Worm (Caenorhabditis elegans): ENCODE data around the gene T23G7.3.

The T23G7.3 gene

DNA sequence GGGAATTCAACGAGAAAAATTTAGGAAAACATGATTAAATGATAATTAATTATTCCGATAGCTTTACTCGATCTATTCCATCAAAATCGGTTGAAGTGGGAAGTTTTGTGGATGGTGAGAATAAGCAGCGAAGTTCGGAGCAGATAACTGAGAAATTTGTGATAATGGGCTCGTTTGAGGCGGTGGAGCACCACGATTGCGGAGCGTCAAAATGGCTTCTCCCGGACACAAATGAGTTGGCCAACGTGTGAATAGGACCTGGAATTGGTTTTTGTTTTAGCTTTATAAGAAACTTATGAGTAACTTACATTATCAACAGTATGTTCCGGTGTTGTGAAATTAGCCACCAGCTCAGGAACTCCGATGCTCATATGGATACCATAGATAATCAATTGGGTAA, 11.2 kb upstream of the T23G7.3 start:
- no peak for TF ChIP-seq bed-3 (GFP tag; optimal IDR thresholded peaks at IDR 0.05)
- TF ChIP-seq ham-2 (GFP tag; optimal IDR thresholded peaks at IDR 0.05): no peak
- TF ChIP-seq nhr-28 (tag; optimal IDR thresholded peaks at IDR 0.05): no peak
- TF ChIP-seq elt-1 (tag; optimal IDR thresholded peaks at IDR 0.05; ENCODE audit: borderline replicate concordance, insufficient read depth): no peak
- no peak for TF ChIP-seq unc-39 (tag; optimal IDR thresholded peaks at IDR 0.05)
- no peak for TF ChIP-seq unc-120 (tag; optimal IDR thresholded peaks at IDR 0.05; ENCODE audit: poor library complexity, severe bottlenecking)
- TF ChIP-seq ceh-43 (GFP tag; optimal IDR thresholded peaks at IDR 0.05): no peak
- TF ChIP-seq ceh-83 (GFP tag; optimal IDR thresholded peaks at IDR 0.05): no peak
- TF ChIP-seq mab-5 (tag; optimal IDR thresholded peaks at IDR 0.05): no peak
- TF ChIP-seq tbx-8 (GFP tag; optimal IDR thresholded peaks at IDR 0.05): no peak
- TF ChIP-seq nhr-76 (tag; optimal IDR thresholded peaks at IDR 0.05): no peak
- no peak for TF ChIP-seq mls-2 (tag; optimal IDR thresholded peaks at IDR 0.05)
- no peak for TF ChIP-seq cnd-1 (tag; optimal IDR thresholded peaks at IDR 0.05)
- TF ChIP-seq snpc-4 (tag; optimal IDR thresholded peaks at IDR 0.05): no peak
- TF ChIP-seq M03D4.4 (tag; optimal IDR thresholded peaks at IDR 0.05): no peak
- TF ChIP-seq flh-1 (GFP tag; optimal IDR thresholded peaks at IDR 0.05): no peak

DNA sequence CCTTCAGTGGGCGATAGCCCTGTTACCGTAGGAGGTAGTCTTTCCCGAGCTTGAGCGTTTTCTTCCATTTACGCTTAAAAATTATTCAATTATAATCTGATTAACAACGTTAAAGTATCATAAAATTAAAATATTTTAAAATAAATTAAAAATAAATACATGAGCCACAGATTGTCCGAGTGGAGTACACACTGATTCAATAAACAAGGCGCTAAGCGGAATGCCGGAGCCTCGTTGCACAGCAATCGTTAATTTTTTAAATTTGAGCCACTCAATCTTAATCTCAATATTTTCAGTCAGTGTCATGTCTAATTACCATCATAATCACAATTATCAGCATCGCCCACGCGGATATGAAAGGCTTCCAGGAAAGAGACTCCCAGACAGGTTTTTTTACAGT, 9.4 kb upstream of the T23G7.3 start, which contains the start of the genes sec-5 and pir-1:
TSS of gene sec-5 (minus strand) at position 73 of the 400 bp plus-strand sequence.
TSS of gene pir-1 (plus strand) at position 221 of the 400 bp plus-strand sequence.
- no peak for TF ChIP-seq zip-8 (tag; optimal IDR thresholded peaks at IDR 0.05)
- peak; percentile 42 for TF ChIP-seq mep-1 (tag; optimal IDR thresholded peaks at IDR 0.05)
- no peak for TF ChIP-seq sem-2 (GFP tag; optimal IDR thresholded peaks at IDR 0.05)
- no peak for TF ChIP-seq ham-2 (GFP tag; optimal IDR thresholded peaks at IDR 0.05)
- TF ChIP-seq ces-1 (GFP tag; optimal IDR thresholded peaks at IDR 0.05): peak; percentile 82
- peak; percentile 38 for TF ChIP-seq ceh-43 (GFP tag; optimal IDR thresholded peaks at IDR 0.05)
- TF ChIP-seq snpc-4 (tag; optimal IDR thresholded peaks at IDR 0.05): no peak
- no peak for TF ChIP-seq tbx-8 (GFP tag; optimal IDR thresholded peaks at IDR 0.05)
- TF ChIP-seq ceh-83 (GFP tag; optimal IDR thresholded peaks at IDR 0.05): no peak
- no peak for TF ChIP-seq mab-5 (tag; optimal IDR thresholded peaks at IDR 0.05)
- peak; percentile 25 for TF ChIP-seq lin-13 (tag; optimal IDR thresholded peaks at IDR 0.05)
- TF ChIP-seq lsy-2 (tag; optimal IDR thresholded peaks at IDR 0.05): peak; percentile 10
- no peak for TF ChIP-seq elt-1 (tag; optimal IDR thresholded peaks at IDR 0.05; ENCODE audit: borderline replicate concordance, insufficient read depth)
- no peak for TF ChIP-seq lin-32 (GFP tag; optimal IDR thresholded peaks at IDR 0.05)

DNA sequence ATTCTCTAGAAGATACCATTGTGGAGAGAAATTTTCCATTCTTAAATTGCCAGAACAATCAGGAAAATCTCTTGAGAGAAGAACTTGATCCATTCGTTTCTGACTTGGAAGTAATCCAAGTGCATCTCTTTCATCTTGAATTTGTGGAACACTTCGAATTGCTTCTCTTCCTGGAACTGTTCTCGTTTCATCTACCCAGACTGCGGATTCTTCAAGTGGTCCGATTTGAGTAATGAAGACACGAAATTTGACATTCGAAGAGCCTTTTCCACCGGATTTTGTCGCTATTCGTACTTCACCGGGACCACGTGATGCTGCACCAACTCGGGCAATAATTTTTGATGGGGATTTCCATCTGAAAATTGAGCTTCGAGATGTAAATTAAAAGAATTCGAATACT, 8.9 kb upstream of the T23G7.3 start:
- TF ChIP-seq nhr-2 (tag; optimal IDR thresholded peaks at IDR 0.05) (no peak), nhr-28 (tag; optimal IDR thresholded peaks at IDR 0.05) (no peak), unc-39 (tag; optimal IDR thresholded peaks at IDR 0.05) (no peak)

DNA sequence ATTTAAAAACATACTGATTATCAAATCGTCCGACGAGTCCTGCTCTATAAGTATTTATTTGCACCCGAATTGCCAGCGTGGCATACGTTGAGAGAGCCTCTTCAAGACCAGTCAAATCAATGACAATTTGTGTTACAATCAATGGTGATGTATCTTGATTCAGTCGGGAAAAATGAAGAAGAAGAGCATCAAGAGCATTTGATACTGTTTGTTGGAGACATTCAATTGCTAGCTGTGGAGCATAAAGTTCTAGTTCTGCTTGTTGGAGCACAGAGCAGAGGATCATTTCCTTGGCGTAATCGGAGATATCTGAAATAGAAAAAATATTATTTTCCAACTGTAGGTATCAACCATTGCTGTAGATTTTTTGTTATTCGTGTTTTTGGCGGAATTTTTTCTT, 5.8 kb upstream of the T23G7.3 start:
- TF ChIP-seq nhr-237 (tag; optimal IDR thresholded peaks at IDR 0.05): no peak
- no peak for TF ChIP-seq bed-3 (GFP tag; optimal IDR thresholded peaks at IDR 0.05)
- no peak for TF ChIP-seq ceh-39 (tag; optimal IDR thresholded peaks at IDR 0.05)
- TF ChIP-seq mls-2 (tag; optimal IDR thresholded peaks at IDR 0.05): no peak
- TF ChIP-seq mep-1 (tag; optimal IDR thresholded peaks at IDR 0.05): no peak
- TF ChIP-seq ham-2 (GFP tag; optimal IDR thresholded peaks at IDR 0.05): no peak
- TF ChIP-seq unc-39 (tag; optimal IDR thresholded peaks at IDR 0.05): no peak
- no peak for TF ChIP-seq snpc-4 (tag; optimal IDR thresholded peaks at IDR 0.05)
- no peak for TF ChIP-seq blmp-1 (tag; optimal IDR thresholded peaks at IDR 0.05)

DNA sequence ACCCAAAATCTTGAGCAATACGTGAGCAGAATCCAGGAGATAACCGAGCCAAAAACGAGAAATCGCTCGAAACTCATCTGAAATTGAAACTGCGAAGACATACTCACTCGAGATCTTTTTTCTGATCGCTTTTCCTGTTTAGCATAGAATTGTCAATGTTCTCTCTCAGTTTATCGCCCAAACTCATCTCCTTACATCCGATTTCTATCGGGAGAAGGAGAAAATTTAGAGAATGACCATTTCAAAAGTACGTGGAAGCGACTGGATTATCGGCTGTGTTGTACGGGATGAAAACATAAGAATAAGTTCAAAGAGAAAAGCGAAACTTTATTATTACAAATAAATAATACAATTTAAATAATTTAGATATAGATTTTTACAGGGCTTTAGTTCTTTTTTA, 5.2 kb upstream of the T23G7.3 start, which contains the start of gene T23G7.2:
TSS of gene T23G7.2 (minus strand) at position 101 of the 400 bp plus-strand sequence.
- TF ChIP-seq unc-62 (GFP tag; optimal IDR thresholded peaks at IDR 0.05) (no peak), ceh-39 (tag; optimal IDR thresholded peaks at IDR 0.05) (no peak), sptf-1 (tag; optimal IDR thresholded peaks at IDR 0.05) (no peak)

DNA sequence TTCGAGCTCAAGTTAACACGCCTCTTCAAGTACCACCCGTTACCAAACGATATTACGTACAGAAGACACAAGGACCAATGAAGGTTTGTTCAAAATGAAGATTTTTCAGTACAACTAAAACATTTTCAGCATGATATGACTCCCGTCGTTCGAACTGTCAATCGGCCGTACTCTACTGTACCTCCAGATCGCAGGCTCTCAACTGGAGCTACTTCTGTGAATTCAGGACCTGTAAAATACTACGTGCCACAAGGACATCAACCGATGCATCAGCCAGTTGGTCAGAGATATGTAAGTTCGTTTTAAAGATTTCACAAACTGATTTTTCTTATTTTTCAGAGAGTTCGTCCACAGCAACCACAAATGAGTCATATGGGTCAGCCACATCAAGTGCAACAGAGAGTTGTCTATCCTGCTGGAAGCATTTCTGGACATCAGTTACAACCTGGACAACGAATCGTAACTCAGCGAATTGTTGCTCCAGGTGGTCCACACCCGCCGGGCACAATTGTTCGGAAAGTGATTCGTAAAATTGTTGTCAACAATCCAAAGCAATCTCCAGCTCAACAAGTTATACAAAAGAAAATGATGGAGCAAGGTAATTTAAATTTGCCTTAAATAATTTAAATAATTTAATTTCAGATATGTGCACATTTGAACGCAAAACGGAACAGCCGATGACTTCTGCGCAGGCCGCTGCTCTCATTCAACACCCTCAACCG, 4.0 kb upstream of the T23G7.3 start:
- TF ChIP-seq unc-39 (tag; optimal IDR thresholded peaks at IDR 0.05) (no peak), lin-13 (tag; optimal IDR thresholded peaks at IDR 0.05) (no peak), ceh-43 (GFP tag; optimal IDR thresholded peaks at IDR 0.05) (no peak), lin-32 (GFP tag; optimal IDR thresholded peaks at IDR 0.05) (no peak), nhr-237 (tag; optimal IDR thresholded peaks at IDR 0.05) (no peak), nhr-2 (tag; optimal IDR thresholded peaks at IDR 0.05) (no peak), ham-2 (GFP tag; optimal IDR thresholded peaks at IDR 0.05) (no peak), elt-1 (tag; optimal IDR thresholded peaks at IDR 0.05; ENCODE audit: borderline replicate concordance, insufficient read depth) (no peak), drap-1 (GFP tag; optimal IDR thresholded peaks at IDR 0.05) (no peak), bed-3 (GFP tag; optimal IDR thresholded peaks at IDR 0.05) (no peak), tbx-8 (GFP tag; optimal IDR thresholded peaks at IDR 0.05) (no peak), snpc-4 (tag; optimal IDR thresholded peaks at IDR 0.05) (no peak), mls-2 (tag; optimal IDR thresholded peaks at IDR 0.05) (no peak), sptf-1 (tag; optimal IDR thresholded peaks at IDR 0.05) (no peak), lsy-2 (tag; optimal IDR thresholded peaks at IDR 0.05) (no peak), ceh-39 (tag; optimal IDR thresholded peaks at IDR 0.05) (no peak), nhr-76 (tag; optimal IDR thresholded peaks at IDR 0.05) (no peak)

All from whole organism, mixed stage, embryonic.